Worm (Caenorhabditis elegans) whole organism, dauer: ENCODE data around the gene tmc-2.

Experiments used
- unc-62 ChIP-seq: sonication (generic microtip); optimal IDR thresholded peaks from 2 replicates; lab custom pipeline; 2017; ENCODE audit warnings: missing biosample characterization, missing genetic modification reagents, missing genetic modification characterization

The tmc-2 gene

ce11 chrX:9303422-9303821 lies at the start of gene tmc-2:
Gene tmc-2 (plus strand): TSS chrX:9303722.
- no peak for TF ChIP-seq unc-62 (GFP tag; lab: Kevin White, UChicago)

DNA sequence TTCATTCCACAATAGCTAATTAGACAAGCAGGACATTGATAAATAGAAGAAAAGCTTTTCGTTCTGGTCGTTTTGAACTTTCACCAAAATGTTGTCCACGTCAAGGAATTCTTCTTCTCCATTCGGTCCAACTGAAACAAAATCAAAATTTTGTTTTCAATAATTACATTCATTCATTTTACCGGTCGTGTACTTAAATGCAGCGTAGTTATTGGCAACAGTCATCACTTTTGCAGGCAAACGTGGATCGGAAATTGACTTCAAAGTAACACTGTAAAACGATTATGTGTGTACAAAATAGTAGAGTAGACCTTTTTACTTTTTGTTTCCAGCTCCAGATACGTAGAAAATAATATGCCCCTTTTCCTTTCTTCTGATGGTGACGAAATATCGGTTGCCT lies 47.5 kb upstream of the tmc-2 start:
- no peak for TF ChIP-seq unc-62 (GFP tag; lab: Kevin White, UChicago)

- TF ChIP-seq unc-62 (GFP tag; lab: Kevin White, UChicago) = no peak
These were observed 44.0 kb upstream of the tmc-2 start, which contains the start of gene F18G5.1 for ce11 chrX:9259552-9259951. Gene F18G5.1 (plus strand): TSS chrX:9259852.

- no peak for TF ChIP-seq unc-62 (GFP tag; lab: Kevin White, UChicago)
These were observed 41.8 kb upstream of the tmc-2 start for ce11 chrX:9261626-9262189.

DNA sequence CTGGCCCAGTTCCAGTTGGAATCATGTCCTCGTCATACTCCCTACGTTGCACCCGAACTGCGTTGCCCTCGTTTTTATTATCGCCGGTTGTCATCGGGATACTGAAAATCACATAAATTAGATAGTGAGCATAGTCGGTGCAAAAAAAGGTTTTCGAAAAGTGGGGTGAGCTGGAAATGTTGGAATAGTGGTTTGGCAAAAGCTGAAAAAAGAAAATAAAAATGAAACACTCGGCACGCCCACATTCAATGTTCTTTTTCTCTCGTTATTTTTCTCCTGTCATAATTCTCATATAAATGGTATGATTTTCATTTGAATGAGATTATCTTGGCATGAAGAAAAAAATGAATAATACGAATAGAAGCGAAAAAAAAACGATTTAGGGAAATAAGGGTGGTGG lies 39.3 kb upstream of the tmc-2 start, which contains the start of gene F18G5.6:
TSS of gene F18G5.6 (minus strand) at position 101 of the 400 bp plus-strand sequence.
- TF ChIP-seq unc-62 (GFP tag; lab: Kevin White, UChicago) = no peak

DNA sequence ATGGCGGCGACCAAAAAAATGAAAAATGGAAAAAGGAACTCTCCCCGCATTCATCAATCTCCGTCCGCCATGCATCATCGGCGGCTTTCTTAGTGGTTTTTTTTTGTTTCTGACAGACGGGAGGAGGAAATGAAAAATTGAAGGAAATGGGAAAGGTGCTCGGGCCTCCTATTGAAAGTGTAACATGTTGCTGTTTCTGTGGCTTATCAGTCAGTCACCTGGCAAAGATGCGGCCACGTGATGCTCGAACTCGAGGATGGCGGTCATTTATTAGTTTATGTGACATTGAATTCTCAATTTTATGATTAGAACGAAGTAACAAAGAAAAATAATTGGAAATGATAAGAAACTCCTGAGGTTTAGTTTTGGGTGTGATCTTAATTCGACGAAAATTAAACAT lies 38.9 kb upstream of the tmc-2 start:
- no peak for TF ChIP-seq unc-62 (GFP tag; lab: Kevin White, UChicago)

ce11 chrX:9266512-9266911 lies 37.0 kb upstream of the tmc-2 start:
- TF ChIP-seq unc-62 (GFP tag; lab: Kevin White, UChicago) = no peak

DNA sequence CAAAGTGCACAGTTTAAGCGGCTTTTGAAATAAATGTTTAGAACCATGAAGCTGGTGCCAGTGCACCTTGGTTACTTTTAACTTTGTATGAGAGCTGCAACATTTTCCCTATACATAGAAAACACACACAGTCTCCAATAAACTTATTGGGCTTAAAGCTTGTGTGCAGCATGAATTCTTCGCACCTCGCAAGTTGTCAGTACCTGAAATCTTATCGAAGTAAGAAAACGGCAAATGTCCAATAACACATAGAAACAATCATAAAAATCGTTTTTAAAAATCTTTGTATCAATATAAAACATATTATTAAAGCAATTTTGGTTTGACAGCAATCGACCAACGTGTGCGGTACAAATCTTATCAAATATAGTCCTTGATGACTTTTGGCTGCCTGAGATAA lies 35.1 kb upstream of the tmc-2 start:
- TF ChIP-seq unc-62 (GFP tag; lab: Kevin White, UChicago) = no peak

ce11 chrX:9270753-9271152 lies 32.8 kb upstream of the tmc-2 start, which contains the start of gene B0416.5:
Gene B0416.5 (minus strand): TSS chrX:9270853.
- no peak for TF ChIP-seq unc-62 (GFP tag; lab: Kevin White, UChicago)

ce11 chrX:9271886-9272285 lies 31.6 kb upstream of the tmc-2 start:
- TF ChIP-seq unc-62 (GFP tag; lab: Kevin White, UChicago) = no peak

DNA sequence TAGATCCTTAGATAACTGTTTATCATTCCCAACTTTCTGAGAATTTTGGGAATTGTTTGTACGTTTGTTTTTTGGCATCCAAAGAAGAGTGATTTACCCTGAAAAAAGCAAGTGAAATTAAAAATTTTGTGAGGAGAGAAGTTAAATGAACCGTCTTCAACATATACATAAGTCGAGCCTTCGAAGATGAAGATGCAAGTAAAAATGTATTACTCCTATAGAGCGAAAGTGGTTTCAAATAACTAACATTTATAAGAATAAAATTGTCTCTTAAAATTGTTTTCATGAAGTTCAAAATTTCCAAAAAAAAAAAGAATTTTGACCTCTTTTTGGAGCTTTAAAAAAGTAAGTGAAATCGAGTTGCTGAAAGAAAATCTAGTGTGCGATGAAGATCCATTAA lies 28.9 kb upstream of the tmc-2 start, which contains the start of gene B0416.10:
TSS of gene B0416.10 (minus strand) at position 101 of the 400 bp plus-strand sequence.
- no peak for TF ChIP-seq unc-62 (GFP tag; lab: Kevin White, UChicago)

ce11 chrX:9278653-9279052 lies 24.9 kb upstream of the tmc-2 start, which contains the start of gene B0416.4:
Gene B0416.4 (plus strand): TSS chrX:9278953.
- no peak for TF ChIP-seq unc-62 (GFP tag; lab: Kevin White, UChicago)

ce11 chrX:9283026-9283425 lies 20.5 kb upstream of the tmc-2 start, which contains the start of gene B0416.11:
Gene B0416.11 (minus strand): TSS chrX:9283126.
- no peak for TF ChIP-seq unc-62 (GFP tag; lab: Kevin White, UChicago)

- no peak for TF ChIP-seq unc-62 (GFP tag; lab: Kevin White, UChicago)
These were observed 12.2 kb upstream of the tmc-2 start, which contains the start of gene B0416.3 for ce11 chrX:9291345-9291744. Gene B0416.3 (plus strand): TSS chrX:9291645.

- TF ChIP-seq unc-62 (GFP tag; lab: Kevin White, UChicago) = no peak
These were observed 8.1 kb upstream of the tmc-2 start for ce11 chrX:9295471-9295870.

- no peak for TF ChIP-seq unc-62 (GFP tag; lab: Kevin White, UChicago)
These were observed 6.9 kb upstream of the tmc-2 start, which contains the start of gene gly-13 for ce11 chrX:9296591-9296990. Gene gly-13 (minus strand): TSS chrX:9296622.

DNA sequence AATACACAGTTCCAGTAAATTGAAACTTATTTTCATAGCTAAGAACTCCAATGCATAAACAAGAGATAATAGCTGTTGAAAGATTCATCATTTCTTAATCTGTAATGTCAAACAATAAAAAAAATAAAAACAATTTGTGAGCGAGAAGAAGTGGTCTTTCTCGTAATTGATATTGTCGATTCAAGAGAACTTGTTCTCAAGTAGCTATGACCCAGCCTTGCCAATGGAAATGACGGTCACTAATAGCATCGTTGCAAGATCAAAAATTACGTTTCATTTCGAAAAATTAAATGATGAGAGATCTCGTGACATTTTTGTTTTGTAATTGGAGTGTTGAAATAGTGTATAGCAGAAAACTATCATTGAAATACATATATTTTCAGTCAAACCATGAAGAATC lies 5.7 kb upstream of the tmc-2 start, which contains the start of gene B0416.7:
TSS of gene B0416.7 (minus strand) at position 101 of the 400 bp plus-strand sequence.
- no peak for TF ChIP-seq unc-62 (GFP tag; lab: Kevin White, UChicago)
